Worm (Caenorhabditis elegans): ENCODE data around the gene brap-2.

ce11 chrII:5365645-5366044, 27.3 kb downstream of the brap-2 start, which contains the start of gene F09E5.16:
- TF ChIP-seq tab-1 (GFP tag; IDR thresholded peaks at IDR 0.05) (no peak), cog-1 (tag; optimal IDR thresholded peaks at IDR 0.05) (no peak), flt-1 (GFP tag; IDR thresholded peaks at IDR 0.05) (no peak), ref-1 (GFP tag; conservative IDR thresholded peaks at IDR 0.05) (no peak), klf-2 (GFP tag; conservative IDR thresholded peaks at IDR 0.05) (no peak), T22C8.4 (GFP tag; IDR thresholded peaks at IDR 0.05) (no peak)
